Worm (Caenorhabditis elegans) whole organism, L4 larva: ENCODE measurements around the gene fbxa-104.
A peak's percentile ranks its signal among the peaks of the same experiment; 100 is the strongest.

Experiments used
- F26F4.8 ChIP-seq: fragments of 200-800 bp; sonication (Bioruptor generic); conservative IDR thresholded peaks from 2 replicates; pipeline ENCODE4 v1.3.6; 2022; ENCODE audit warnings: missing genetic modification characterization, missing compliant biosample characterization
- F49E8.2 ChIP-seq: sonication (generic microtip); optimal IDR thresholded peaks from 2 replicates; lab custom pipeline; 2016; ENCODE audit warnings: missing compliant biosample characterization, mild to moderate bottlenecking, missing genetic modification characterization, borderline replicate concordance
- R02D3.7 ChIP-seq: fragments of 150-350 bp; sonication (generic microtip); optimal IDR thresholded peaks from 3 replicates; lab custom pipeline; 2014; ENCODE audit warnings: missing biosample characterization, missing genetic modification characterization
- ZK546.5 ChIP-seq, 2 experiments: sonication (generic microtip); optimal IDR thresholded peaks; 2 replicates each; lab custom pipeline; 2017; ENCODE audit warnings: missing biosample characterization in 2 of 2, missing genetic modification characterization in 2 of 2
- aha-1 ChIP-seq: fragments of 150-350 bp; peaks from one replicate; lab custom pipeline; 2014; ENCODE audit warnings: missing biosample characterization, missing genetic modification characterization
- aly-2 ChIP-seq: sonication (generic microtip); optimal IDR thresholded peaks from 2 replicates; lab custom pipeline; 2018; ENCODE audit warnings: missing biosample characterization, missing genetic modification characterization
- ceh-32 ChIP-seq: sonication (generic microtip); optimal IDR thresholded peaks from 2 replicates; lab custom pipeline; 2016; ENCODE audit warnings: mild to moderate bottlenecking, missing genetic modification characterization, missing compliant biosample characterization; ENCODE audit not compliant: poor library complexity
- ceh-62 ChIP-seq: sonication (generic microtip); optimal IDR thresholded peaks from 2 replicates; lab custom pipeline; 2017; ENCODE audit warnings: missing biosample characterization, missing genetic modification characterization
- ctbp-1 ChIP-seq: fragments of 200-800 bp; sonication (Bioruptor generic); IDR thresholded peaks from 2 replicates; pipeline ENCODE4 v1.3.6; 2022; ENCODE audit warnings: missing genetic modification reagents, missing genetic modification characterization, missing compliant biosample characterization
- daf-16 ChIP-seq, 3 experiments: sonication (generic microtip); optimal IDR thresholded peaks; 2 replicates each; lab custom pipeline; 2016 to 2017; ENCODE audit warnings: missing genetic modification characterization in 3 of 3, missing genetic modification reagents in 3 of 3, mild to moderate bottlenecking in 2 of 3, missing compliant biosample characterization in 2 of 3, missing biosample characterization in 1 of 3, moderate library complexity in 1 of 3
- daf-19 ChIP-seq: fragments of 200-800 bp; sonication (Bioruptor generic); conservative IDR thresholded peaks from 2 replicates; pipeline ENCODE4 v1.3.6; 2022; ENCODE audit warnings: missing genetic modification characterization, missing compliant biosample characterization
- dmd-8 ChIP-seq: fragments of 200-800 bp; sonication (Bioruptor generic); IDR thresholded peaks from 2 replicates; pipeline ENCODE4 v1.3.6; 2022; ENCODE audit warnings: missing genetic modification characterization, missing compliant biosample characterization
- dmd-9 ChIP-seq: fragments of 200-800 bp; sonication (Bioruptor generic); IDR thresholded peaks from 2 replicates; pipeline ENCODE4 v1.3.6; 2022; ENCODE audit warnings: missing genetic modification reagents, missing genetic modification characterization, missing compliant biosample characterization
- duxl-1 ChIP-seq: sonication (generic microtip); optimal IDR thresholded peaks from 2 replicates; lab custom pipeline; 2016; ENCODE audit warnings: mild to moderate bottlenecking, missing genetic modification characterization, moderate library complexity, missing compliant biosample characterization; ENCODE audit not compliant: poor library complexity
- dve-1 ChIP-seq: sonication (generic microtip); optimal IDR thresholded peaks from 2 replicates; lab custom pipeline; 2017; ENCODE audit warnings: antibody characterized with exemption, mild to moderate bottlenecking, missing genetic modification characterization, missing compliant biosample characterization; ENCODE audit not compliant: insufficient read depth
- fos-1 ChIP-seq: fragments of 150-350 bp; optimal IDR thresholded peaks from 2 replicates; lab custom pipeline; 2014; ENCODE audit warnings: missing biosample characterization, missing genetic modification characterization
- gei-8 ChIP-seq: fragments of 200-800 bp; sonication (Bioruptor generic); optimal IDR thresholded peaks from 2 replicates; lab custom pipeline; 2018; ENCODE audit warnings: mild to moderate bottlenecking, missing genetic modification characterization, missing compliant biosample characterization
- hmg-1.1 ChIP-seq: fragments of 200-800 bp; sonication (Bioruptor generic); IDR thresholded peaks from 2 replicates; pipeline ENCODE4 v1.3.6; 2022; ENCODE audit warnings: missing genetic modification reagents, missing genetic modification characterization, missing compliant biosample characterization
- jun-1 ChIP-seq: fragments of 150-350 bp; optimal IDR thresholded peaks from 2 replicates; lab custom pipeline; 2014; ENCODE audit warnings: missing biosample characterization, missing genetic modification reagents, missing genetic modification characterization
- lin-13 ChIP-seq: fragments of 150-350 bp; optimal IDR thresholded peaks from 2 replicates; lab custom pipeline; 2014; ENCODE audit warnings: missing biosample characterization, missing genetic modification reagents, missing genetic modification characterization
- lin-38 ChIP-seq: fragments of 200-800 bp; sonication (Bioruptor generic); IDR thresholded peaks from 2 replicates; pipeline ENCODE4 v1.3.6; 2022; ENCODE audit warnings: missing genetic modification reagents, missing genetic modification characterization, missing compliant biosample characterization
- madf-9 ChIP-seq: fragments of 200-800 bp; sonication (Bioruptor generic); conservative IDR thresholded peaks from 2 replicates; pipeline ENCODE4 v1.3.6; 2022; ENCODE audit warnings: missing genetic modification reagents, missing genetic modification characterization, missing compliant biosample characterization
- mep-1 ChIP-seq: fragments of 150-350 bp; sonication (generic microtip); optimal IDR thresholded peaks from 3 replicates; lab custom pipeline; 2014; ENCODE audit warnings: missing biosample characterization, missing genetic modification characterization
- mxl-2 ChIP-seq: fragments of 200-800 bp; sonication (Bioruptor generic); conservative IDR thresholded peaks from 2 replicates; pipeline ENCODE4 v1.3.6; 2022; ENCODE audit warnings: missing genetic modification reagents, missing genetic modification characterization, missing compliant biosample characterization
- nhr-28 ChIP-seq: fragments of 150-350 bp; optimal IDR thresholded peaks from 2 replicates; lab custom pipeline; 2014; ENCODE audit warnings: missing biosample characterization, missing genetic modification characterization
- nhr-76 ChIP-seq: fragments of 150-350 bp; optimal IDR thresholded peaks from 2 replicates; lab custom pipeline; 2014; ENCODE audit warnings: missing biosample characterization, missing genetic modification characterization
- nhr-77 ChIP-seq: fragments of 150-350 bp; optimal IDR thresholded peaks from 2 replicates; lab custom pipeline; 2014; ENCODE audit warnings: missing biosample characterization, missing genetic modification characterization
- pha-4 ChIP-seq, 2 experiments: fragments of 150-350 bp in 1 of 2; fragments of 200-800 bp in 1 of 2; sonication (Bioruptor generic) in 1 of 2; IDR thresholded peaks in 1 of 2; optimal IDR thresholded peaks in 1 of 2; 2 replicates each; pipeline versions ENCODE4 v1.3.6 to Lab custom; 2014 to 2022; ENCODE audit warnings: missing genetic modification characterization in 2 of 2, missing genetic modification reagents in 2 of 2, missing biosample characterization in 1 of 2, missing compliant biosample characterization in 1 of 2
- pqm-1 ChIP-seq: sonication (generic microtip); optimal IDR thresholded peaks from 2 replicates; lab custom pipeline; 2017; ENCODE audit warnings: missing biosample characterization, missing genetic modification characterization
- set-16 ChIP-seq: fragments of 200-800 bp; sonication (Bioruptor generic); IDR thresholded peaks from 2 replicates; pipeline ENCODE4 v1.3.6; 2022; ENCODE audit warnings: missing genetic modification reagents, missing genetic modification characterization, missing compliant biosample characterization
- spr-1 ChIP-seq: sonication (generic microtip); optimal IDR thresholded peaks from 2 replicates; lab custom pipeline; 2016; ENCODE audit warnings: mild to moderate bottlenecking, missing genetic modification characterization, missing compliant biosample characterization
- tag-97 ChIP-seq: fragments of 200-800 bp; sonication (Bioruptor generic); IDR thresholded peaks from 2 replicates; pipeline ENCODE4 v1.3.6; 2022; ENCODE audit warnings: missing genetic modification characterization, missing compliant biosample characterization
- unc-62 ChIP-seq, 3 experiments: fragments of 150-350 bp in 1 of 3; sonication (generic microtip); optimal IDR thresholded peaks in 2 of 3; peaks in 1 of 3; 1 replicate in 1 of 3; 2 replicates in 2 of 3; lab custom pipeline; 2014 to 2017; ENCODE audit warnings: missing biosample characterization in 3 of 3, missing genetic modification characterization in 3 of 3, missing genetic modification reagents in 3 of 3, missing genotype in 1 of 3
- zag-1 ChIP-seq: fragments of 150-350 bp; optimal IDR thresholded peaks from 2 replicates; lab custom pipeline; 2014; ENCODE audit warnings: missing biosample characterization, missing genetic modification characterization
- zfp-2 ChIP-seq: sonication (generic microtip); optimal IDR thresholded peaks from 2 replicates; lab custom pipeline; 2016; ENCODE audit warnings: mild to moderate bottlenecking, missing genetic modification characterization, missing compliant biosample characterization
- zfp-3 ChIP-seq: fragments of 200-800 bp; sonication (Bioruptor generic); conservative IDR thresholded peaks from 2 replicates; pipeline ENCODE4 v1.3.6; 2022; ENCODE audit warnings: missing genetic modification reagents, missing genetic modification characterization, missing compliant biosample characterization
- zip-11 ChIP-seq: fragments of 200-800 bp; sonication (Bioruptor generic); IDR thresholded peaks from 2 replicates; pipeline ENCODE4 v1.3.6; 2022; ENCODE audit warnings: missing genetic modification characterization, missing compliant biosample characterization
- zip-2 ChIP-seq: fragments of 150-350 bp; optimal IDR thresholded peaks from 2 replicates; lab custom pipeline; 2014; ENCODE audit warnings: missing biosample characterization, missing genetic modification characterization

The fbxa-104 gene

ce11 chrV:15434647-15435046 lies 11.2 kb upstream of the fbxa-104 start:
- no peak for TF ChIP-seq nhr-77 (tag; lab: Kevin White, UChicago)
- no peak for TF ChIP-seq lin-38 (GFP tag; lab: Robert Waterston, UW)
- peak; percentile 57 for TF ChIP-seq pqm-1 (tag; lab: Kevin White, UChicago)
- no peak for TF ChIP-seq dmd-8
- no peak for TF ChIP-seq jun-1
- TF ChIP-seq daf-16 (GFP tag; optimal IDR thresholded peaks at IDR 0.05; lab: Kevin White, UChicago) = no peak
- TF ChIP-seq daf-16 (tag; optimal IDR thresholded peaks at IDR 0.05; lab: Kevin White, UChicago) = peak; percentile 53

DNA sequence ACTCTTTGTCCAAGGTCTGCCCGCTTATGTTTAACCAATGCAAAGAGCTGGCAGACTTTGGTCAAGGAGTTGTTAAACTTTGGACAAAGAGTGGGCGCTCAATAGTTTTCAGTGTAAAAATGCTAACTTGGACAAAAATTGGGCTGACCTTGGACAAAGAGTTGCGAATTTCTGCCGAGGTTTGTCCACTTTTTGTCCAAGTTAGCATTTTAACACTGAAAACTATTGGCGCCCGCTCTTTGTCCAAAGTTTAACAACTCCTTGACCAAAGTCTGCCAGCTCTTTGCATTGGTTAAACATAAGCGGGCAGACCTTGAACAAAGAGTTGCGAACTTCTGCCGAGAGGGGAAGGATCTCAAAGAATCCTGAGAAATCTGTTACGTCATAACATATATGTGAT lies 10.2 kb upstream of the fbxa-104 start:
- TF ChIP-seq aha-1 (tag; lab: Kevin White, UChicago) = peak; percentile 38
- peak; percentile 56; the same call in 1 of the 2 replicates for TF ChIP-seq mxl-2 (GFP tag; lab: Robert Waterston, UW)

DNA sequence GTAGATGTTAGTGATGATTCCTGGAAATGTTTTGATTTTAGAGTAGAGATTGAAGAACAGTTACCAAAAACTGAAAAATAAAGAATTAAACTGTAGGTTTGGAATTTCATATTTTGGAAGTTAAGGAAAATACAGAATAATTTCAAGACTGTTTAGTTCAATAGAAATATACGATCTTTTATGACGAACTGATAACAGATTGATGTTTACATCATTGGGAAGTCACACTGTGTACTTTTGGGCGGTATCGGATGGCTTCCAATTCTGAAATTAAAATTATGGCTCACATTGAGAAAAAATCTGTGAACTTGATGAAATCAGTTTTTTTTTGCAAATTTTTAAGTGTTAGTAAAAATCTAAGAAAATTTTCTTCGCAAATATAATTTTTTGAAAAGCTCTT lies 9.0 kb upstream of the fbxa-104 start, which contains the start of gene T26H5.8:
Gene T26H5.8 (minus strand): TSS at position 270 of the 400 bp plus-strand sequence.
- no peak for TF ChIP-seq daf-16 (GFP tag; optimal IDR thresholded peaks at IDR 0.05; lab: Kevin White, UChicago)
- peak; percentile 97 for TF ChIP-seq daf-16 (tag; optimal IDR thresholded peaks at IDR 0.05; lab: Kevin White, UChicago)
- no peak for TF ChIP-seq zip-2 (tag; lab: Kevin White, UChicago)
- no peak for TF ChIP-seq unc-62 (GFP tag; optimal IDR thresholded peaks at IDR 0.05 in 1 of 2; lab: Kevin White, UChicago)
- no peak for TF ChIP-seq unc-62 (tag; optimal IDR thresholded peaks at IDR 0.05; lab: Kevin White, UChicago)
- TF ChIP-seq hmg-1.1 (GFP tag; lab: Robert Waterston, UW) = no peak
- no peak for TF ChIP-seq ceh-62 (tag; lab: Kevin White, UChicago)
- TF ChIP-seq madf-9 (GFP tag; lab: Robert Waterston, UW) = no peak
- no peak for TF ChIP-seq ctbp-1
- no peak for TF ChIP-seq spr-1
- no peak for TF ChIP-seq dmd-9 (GFP tag; lab: Robert Waterston, UW)
- TF ChIP-seq tag-97 (GFP tag; lab: Robert Waterston, UW) = no peak
- peak; percentile 26 for TF ChIP-seq dve-1 (tag; lab: Kevin White, UChicago)
- peak; percentile 17 for TF ChIP-seq aha-1 (tag; lab: Kevin White, UChicago)
- TF ChIP-seq F26F4.8 (GFP tag; lab: Robert Waterston, UW) = no peak
- no peak for TF ChIP-seq aly-2 (tag; lab: Kevin White, UChicago)
- TF ChIP-seq R02D3.7 (tag; lab: Kevin White, UChicago) = no peak
- TF ChIP-seq zip-11 (GFP tag; lab: Robert Waterston, UW) = no peak
- no peak for TF ChIP-seq nhr-76 (tag; lab: Kevin White, UChicago)
- no peak for TF ChIP-seq ZK546.5 (tag; optimal IDR thresholded peaks at IDR 0.05; lab: Kevin White, UChicago)
- TF ChIP-seq mep-1 (tag; lab: Kevin White, UChicago) = no peak
- no peak for TF ChIP-seq ceh-32 (tag; lab: Kevin White, UChicago)
- TF ChIP-seq fos-1 (tag; lab: Kevin White, UChicago) = no peak
- no peak for TF ChIP-seq zag-1 (tag; lab: Kevin White, UChicago)
- peak; percentile 92 for TF ChIP-seq pqm-1 (tag; lab: Kevin White, UChicago)
- no peak for TF ChIP-seq set-16 (GFP tag; lab: Robert Waterston, UW)
- no peak for TF ChIP-seq nhr-77 (tag; lab: Kevin White, UChicago)
- TF ChIP-seq pha-4 (GFP tag; IDR thresholded peaks at IDR 0.05; lab: Robert Waterston, UW) = no peak
- no peak for TF ChIP-seq pha-4 (tag; optimal IDR thresholded peaks at IDR 0.05; lab: Kevin White, UChicago)
- no peak for TF ChIP-seq duxl-1
- TF ChIP-seq lin-38 (GFP tag; lab: Robert Waterston, UW) = no peak
- TF ChIP-seq F49E8.2 (tag; lab: Kevin White, UChicago) = no peak
- peak; percentile 80 for TF ChIP-seq nhr-28 (tag; lab: Kevin White, UChicago)
- TF ChIP-seq daf-19 = no peak
- no peak for TF ChIP-seq gei-8 (GFP tag; lab: Kevin White, UChicago)
- no peak for TF ChIP-seq zfp-2
- TF ChIP-seq lin-13 (GFP tag; lab: Kevin White, UChicago) = no peak
- no peak for TF ChIP-seq zfp-3
